Fruit fly (Drosophila melanogaster) whole organism, embryonic: Measurements from ENCODE around the gene CG1024.

ENCODE experiments used
- Adf1 ChIP-seq: fragments of 200-800 bp; sonication (Bioruptor generic); IDR thresholded peaks from 2 replicates; pipeline ENCODE4 v1.3.6; 2022; ENCODE audit warnings: missing biosample characterization, missing genetic modification characterization
- Atf3 ChIP-seq: fragments of 200-800 bp; sonication (Bioruptor generic); optimal IDR thresholded peaks from 3 replicates; lab custom pipeline; 2016; ENCODE audit warnings: missing biosample characterization, missing genetic modification characterization
- Bdp1 ChIP-seq: fragments of 200-800 bp; sonication (Bioruptor generic); optimal IDR thresholded peaks from 3 replicates; lab custom pipeline; 2016; ENCODE audit warnings: missing biosample characterization, missing genetic modification characterization
- CG10959 ChIP-seq: fragments of 200-800 bp; sonication (Bioruptor generic); IDR thresholded peaks from 2 replicates; pipeline ENCODE4 v1.3.6; 2022; ENCODE audit warnings: missing biosample characterization, missing genetic modification characterization
- CG11504 ChIP-seq: fragments of 200-800 bp; sonication (Bioruptor generic); optimal IDR thresholded peaks from 3 replicates; lab custom pipeline; 2019; ENCODE audit warnings: missing biosample characterization, mild to moderate bottlenecking, missing genetic modification characterization, moderate library complexity
- CG11695 ChIP-seq: fragments of 200-800 bp; sonication (Bioruptor generic); IDR thresholded peaks from 3 replicates; pipeline ENCODE4 v1.3.6; 2022; ENCODE audit warnings: missing biosample characterization, missing genetic modification characterization
- CG12071 ChIP-seq: fragments of 200-800 bp; sonication (Bioruptor generic); optimal IDR thresholded peaks from 3 replicates; lab custom pipeline; 2018; ENCODE audit warnings: missing biosample characterization, mild to moderate bottlenecking, missing genetic modification characterization
- CG12744 ChIP-seq: fragments of 200-800 bp; sonication (Bioruptor generic); optimal IDR thresholded peaks from 2 replicates; lab custom pipeline; 2016; ENCODE audit warnings: missing biosample characterization, missing genetic modification characterization
- CG17359 ChIP-seq: fragments of 200-800 bp; sonication (Bioruptor generic); optimal IDR thresholded peaks from 3 replicates; lab custom pipeline; 2018; ENCODE audit warnings: missing biosample characterization, mild to moderate bottlenecking, missing genetic modification characterization, moderate library complexity
- CG17568 ChIP-seq: fragments of 200-800 bp; sonication (Bioruptor generic); optimal IDR thresholded peaks from 2 replicates; lab custom pipeline; 2018; ENCODE audit warnings: missing biosample characterization, mild to moderate bottlenecking, missing genetic modification characterization, moderate library complexity
- CG17802 ChIP-seq: fragments of 200-800 bp; sonication (Bioruptor generic); optimal IDR thresholded peaks from 2 replicates; lab custom pipeline; 2018; ENCODE audit warnings: missing biosample characterization, mild to moderate bottlenecking, missing genetic modification characterization, moderate library complexity
- CG18619 ChIP-seq: fragments of 200-800 bp; sonication (Bioruptor generic); optimal IDR thresholded peaks from 3 replicates; lab custom pipeline; 2017; ENCODE audit warnings: missing biosample characterization, mild to moderate bottlenecking, missing genetic modification characterization
- CG34224 ChIP-seq: fragments of 200-800 bp; sonication (Bioruptor generic); IDR thresholded peaks from 3 replicates; pipeline ENCODE4 v1.3.6; 2022; ENCODE audit warnings: missing biosample characterization, missing genetic modification characterization; ENCODE audit not compliant: partially characterized antibody
- CG43689 ChIP-seq: fragments of 200-800 bp; sonication (Bioruptor generic); IDR thresholded peaks from 2 replicates; pipeline ENCODE4 v1.3.6; 2022; ENCODE audit warnings: missing biosample characterization, missing genetic modification characterization
- CG4730 ChIP-seq: fragments of 200-800 bp; sonication (Bioruptor generic); IDR thresholded peaks from 2 replicates; pipeline ENCODE4 v1.3.6; 2022; ENCODE audit warnings: missing biosample characterization, missing genetic modification characterization
- CG6254 ChIP-seq: fragments of 200-800 bp; sonication (Bioruptor generic); optimal IDR thresholded peaks from 3 replicates; lab custom pipeline; 2017; ENCODE audit warnings: mild to moderate bottlenecking, missing biosample characterization, missing genetic modification reagents, missing genetic modification characterization
- CG9932 ChIP-seq: fragments of 200-800 bp; sonication (Bioruptor generic); IDR thresholded peaks from 2 replicates; pipeline ENCODE4 v1.3.6; 2022; ENCODE audit warnings: missing biosample characterization, missing genetic modification characterization
- Camta ChIP-seq: fragments of 200-800 bp; sonication (Bioruptor generic); optimal IDR thresholded peaks from 2 replicates; lab custom pipeline; 2016; ENCODE audit warnings: missing biosample characterization, missing genetic modification characterization
- CkIIα-i1 ChIP-seq: fragments of 200-800 bp; sonication (Bioruptor generic); IDR thresholded peaks from 2 replicates; pipeline ENCODE4 v1.3.6; 2022; ENCODE audit warnings: missing biosample characterization, missing genetic modification characterization
- CrebB ChIP-seq: fragments of 200-800 bp; sonication (Bioruptor generic); optimal IDR thresholded peaks from 3 replicates; lab custom pipeline; 2018; ENCODE audit warnings: missing biosample characterization, mild to moderate bottlenecking, missing genetic modification characterization
- Meics ChIP-seq: fragments of 200-800 bp; sonication (Bioruptor generic); optimal IDR thresholded peaks from 2 replicates; lab custom pipeline; 2017; ENCODE audit warnings: missing biosample characterization, mild to moderate bottlenecking, missing genetic modification characterization
- NFAT ChIP-seq: fragments of 200-800 bp; sonication (Bioruptor generic); IDR thresholded peaks from 2 replicates; pipeline ENCODE4 v1.3.6; 2022; ENCODE audit warnings: missing biosample characterization, missing genetic modification characterization
- Oli ChIP-seq: fragments of 200-800 bp; sonication (Bioruptor generic); optimal IDR thresholded peaks from 2 replicates; lab custom pipeline; 2018; ENCODE audit warnings: missing biosample characterization, mild to moderate bottlenecking, missing genetic modification characterization, moderate library complexity
- Ptx1 ChIP-seq: fragments of 200-800 bp; sonication (Bioruptor generic); IDR thresholded peaks from 2 replicates; pipeline ENCODE4 v1.3.6; 2022; ENCODE audit warnings: missing biosample characterization, missing genetic modification characterization
- Rfx ChIP-seq: fragments of 200-800 bp; sonication (Bioruptor generic); IDR thresholded peaks from 2 replicates; pipeline ENCODE4 v1.3.6; 2022; ENCODE audit warnings: missing biosample characterization, missing genetic modification characterization
- ab ChIP-seq: fragments of 200-800 bp; sonication (Bioruptor generic); optimal IDR thresholded peaks from 2 replicates; lab custom pipeline; 2016; ENCODE audit warnings: missing biosample characterization, missing genetic modification characterization
- az2 ChIP-seq: fragments of 200-800 bp; sonication (Bioruptor generic); optimal IDR thresholded peaks from 3 replicates; lab custom pipeline; 2016; ENCODE audit warnings: missing biosample characterization, missing genetic modification characterization
- btn ChIP-seq: fragments of 200-800 bp; sonication (Bioruptor generic); optimal IDR thresholded peaks from 2 replicates; lab custom pipeline; 2016; ENCODE audit warnings: missing biosample characterization, missing genetic modification characterization
- crc ChIP-seq: fragments of 200-800 bp; sonication (Bioruptor generic); optimal IDR thresholded peaks from 2 replicates; lab custom pipeline; 2016; ENCODE audit warnings: missing biosample characterization, missing genetic modification characterization
- en ChIP-seq: fragments of 200-800 bp; sonication (Bioruptor generic); optimal IDR thresholded peaks from 2 replicates; lab custom pipeline; 2016; ENCODE audit warnings: missing biosample characterization, missing genetic modification characterization
- fd3F ChIP-seq: fragments of 200-800 bp; sonication (Bioruptor generic); optimal IDR thresholded peaks from 2 replicates; lab custom pipeline; 2018; ENCODE audit warnings: missing biosample characterization, mild to moderate bottlenecking, missing genetic modification characterization, moderate library complexity
- gcm2 ChIP-seq: fragments of 200-800 bp; sonication (Bioruptor generic); optimal IDR thresholded peaks from 2 replicates; lab custom pipeline; 2016; ENCODE audit warnings: missing biosample characterization, missing genetic modification characterization
- hth ChIP-seq: fragments of >200 bp; optimal IDR thresholded peaks from 2 replicates; lab custom pipeline; 2017; ENCODE audit warnings: inconsistent platforms
- jigr1 ChIP-seq: fragments of 200-800 bp; sonication (Bioruptor generic); IDR thresholded peaks from 3 replicates; pipeline ENCODE4 v1.3.6; 2022; ENCODE audit warnings: missing biosample characterization, missing genetic modification characterization
- kni ChIP-seq: fragments of 200-800 bp; sonication (Bioruptor generic); optimal IDR thresholded peaks from 3 replicates; lab custom pipeline; 2017; ENCODE audit warnings: mild to moderate bottlenecking, missing biosample characterization, missing genetic modification reagents, missing genetic modification characterization
- luna ChIP-seq: fragments of 200-800 bp; sonication (Bioruptor generic); optimal IDR thresholded peaks from 2 replicates; lab custom pipeline; 2016; ENCODE audit warnings: missing biosample characterization, missing genetic modification characterization
- nerfin-1 ChIP-seq: fragments of 200-800 bp; sonication (Bioruptor generic); optimal IDR thresholded peaks from 3 replicates; lab custom pipeline; 2019; ENCODE audit warnings: missing biosample characterization, mild to moderate bottlenecking, missing genetic modification characterization, moderate library complexity
- pan ChIP-seq, 4 experiments: fragments of >200 bp in 3 of 4; fragments of 200-800 bp in 1 of 4; sonication (Bioruptor generic) in 1 of 4; optimal IDR thresholded peaks in 3 of 4; IDR thresholded peaks in 1 of 4; 2 replicates each; pipeline versions ENCODE4 v1.3.6 to Lab custom; 2017 to 2022; ENCODE audit warnings: missing biosample characterization in 2 of 4, missing genetic modification characterization in 2 of 4, mixed read lengths in 1 of 4
- pb ChIP-seq: fragments of 200-800 bp; sonication (Bioruptor generic); optimal IDR thresholded peaks from 3 replicates; lab custom pipeline; 2016; ENCODE audit warnings: missing biosample characterization, missing genetic modification characterization
- phol ChIP-seq: fragments of 200-800 bp; sonication (Bioruptor generic); optimal IDR thresholded peaks from 3 replicates; lab custom pipeline; 2018; ENCODE audit warnings: missing biosample characterization, mild to moderate bottlenecking, missing genetic modification characterization, moderate library complexity
- pros ChIP-seq: fragments of 200-800 bp; sonication (Bioruptor generic); optimal IDR thresholded peaks from 3 replicates; lab custom pipeline; 2019; ENCODE audit warnings: missing biosample characterization, mild to moderate bottlenecking, missing genetic modification characterization, moderate library complexity
- pzg ChIP-seq: fragments of 200-800 bp; sonication (Bioruptor generic); optimal IDR thresholded peaks from 3 replicates; lab custom pipeline; 2018; ENCODE audit warnings: missing biosample characterization, mild to moderate bottlenecking, missing genetic modification characterization, moderate library complexity
- rib ChIP-seq: fragments of 200-800 bp; sonication (Bioruptor generic); IDR thresholded peaks from 2 replicates; pipeline ENCODE4 v1.3.6; 2022; ENCODE audit warnings: missing biosample characterization, missing genetic modification characterization
- sens-2 ChIP-seq: fragments of 200-800 bp; sonication (Bioruptor generic); IDR thresholded peaks from 2 replicates; pipeline ENCODE4 v1.3.6; 2022; ENCODE audit warnings: missing biosample characterization, missing genetic modification characterization
- sima ChIP-seq: fragments of 200-800 bp; sonication (Bioruptor generic); optimal IDR thresholded peaks from 2 replicates; lab custom pipeline; 2016; ENCODE audit warnings: missing biosample characterization, missing genetic modification characterization
- sqz ChIP-seq: fragments of 200-800 bp; sonication (Bioruptor generic); optimal IDR thresholded peaks from 3 replicates; lab custom pipeline; 2018; ENCODE audit warnings: missing biosample characterization, mild to moderate bottlenecking, missing genetic modification characterization
- ssp ChIP-seq: fragments of 200-800 bp; sonication (Bioruptor generic); IDR thresholded peaks from 2 replicates; pipeline ENCODE4 v1.3.6; 2022; ENCODE audit warnings: missing biosample characterization, missing genetic modification characterization
- tx ChIP-seq: fragments of 200-800 bp; sonication (Bioruptor generic); optimal IDR thresholded peaks from 2 replicates; lab custom pipeline; 2016; ENCODE audit warnings: missing biosample characterization, missing genetic modification characterization
- wor ChIP-seq: fragments of 200-800 bp; sonication (Bioruptor generic); IDR thresholded peaks from 2 replicates; pipeline ENCODE4 v1.3.6; 2022; ENCODE audit warnings: missing biosample characterization, missing genetic modification characterization
- zen2 ChIP-seq: fragments of 200-800 bp; sonication (Bioruptor generic); IDR thresholded peaks from 3 replicates; pipeline ENCODE4 v1.3.6; 2022; ENCODE audit warnings: missing biosample characterization, missing genetic modification characterization; ENCODE audit not compliant: partially characterized antibody

CG1024 gene

dm6 chr3R:6426173-6426899 lies 46.2 kb upstream of the CG1024 start (continued):
- TF ChIP-seq Atf3 (no peak), phol (no peak), ab (GFP tag; lab: Kevin White, UChicago) (peak; percentile 25), sens-2 (GFP tag; lab: Robert Waterston, UW) (no peak), CG9932 (GFP tag; lab: Robert Waterston, UW) (no peak), CG17568 (GFP tag; lab: Kevin White, UChicago) (peak; percentile 43), tx (GFP tag; lab: Kevin White, UChicago) (no peak), CG18619 (no peak), kni (GFP tag; lab: Kevin White, UChicago) (peak; percentile 80), CG4730 (GFP tag; lab: Robert Waterston, UW) (no peak), en (no peak), CG12071 (GFP tag; lab: Kevin White, UChicago) (no peak), Bdp1 (no peak), nerfin-1 (tag; lab: Kevin White, UChicago) (no peak), pros (GFP tag; lab: Kevin White, UChicago) (peak; percentile 57), Meics (GFP tag; lab: Kevin White, UChicago) (no peak), crc (GFP tag; lab: Kevin White, UChicago) (no peak), rib (GFP tag; lab: Robert Waterston, UW) (0 out of 2 replicates have a peak, but pooled peaks have one; percentile 43), CkIIα-i1 (GFP tag; lab: Robert Waterston, UW) (no peak), jigr1 (GFP tag; lab: Robert Waterston, UW) (no peak), sqz (peak; percentile 11), Oli (tag; lab: Kevin White, UChicago) (no peak), ssp (no peak), CG11504 (tag; lab: Kevin White, UChicago) (no peak), Rfx (GFP tag; lab: Robert Waterston, UW) (peak; percentile 33), Ptx1 (GFP tag; lab: Robert Waterston, UW) (no peak), CG17802 (no peak), luna (GFP tag; lab: Kevin White, UChicago) (no peak), pb (no peak), CG12744 (no peak), Adf1 (GFP tag; lab: Robert Waterston, UW) (peak; percentile 77), sima (GFP tag; lab: Kevin White, UChicago) (no peak), CG6254 (no peak), pzg (GFP tag; lab: Kevin White, UChicago) (no peak), CG11695 (no peak), gcm2 (GFP tag; lab: Kevin White, UChicago) (no peak), fd3F (GFP tag; lab: Kevin White, UChicago) (no peak), btn (no peak), zen2 (GFP tag; lab: Robert Waterston, UW) (no peak), CG17359 (tag; lab: Kevin White, UChicago) (no peak), CG10959 (GFP tag; lab: Robert Waterston, UW) (no peak), NFAT (GFP tag; lab: Robert Waterston, UW) (no peak), Camta (no peak), wor (GFP tag; lab: Robert Waterston, UW) (no peak), pan (optimal IDR thresholded peaks at IDR 0.05; lab: Kevin White, UChicago) (no peak), pan (GFP tag; optimal IDR thresholded peaks at IDR 0.05 in 1 of 2, IDR thresholded peaks at IDR 0.05 in 1 of 2) (peak in 1 of 2 experiments; percentile 50), hth (lab: Kevin White, UChicago) (no peak), az2 (GFP tag; lab: Kevin White, UChicago) (no peak), CrebB (tag; lab: Kevin White, UChicago) (no peak), CG43689 (GFP tag; lab: Robert Waterston, UW) (no peak), CG34224 (GFP tag; lab: Robert Waterston, UW) (0 out of 3 replicates have a peak, but pooled peaks have one; percentile 48)
